Fruit fly (Drosophila melanogaster) whole organism, adult: Measurements from ENCODE around the gene Ent2.

Experiments
- CG11617 ChIP-seq: fragments of 200-800 bp; sonication (Bioruptor generic); optimal IDR thresholded peaks from 2 replicates; lab custom pipeline; 2017; ENCODE audit warnings: mild to moderate bottlenecking, missing biosample characterization, missing genetic modification reagents, missing genetic modification characterization
- CG12768 ChIP-seq: fragments of 200-800 bp; sonication (Bioruptor generic); optimal IDR thresholded peaks from 2 replicates; lab custom pipeline; 2017; ENCODE audit warnings: missing biosample characterization, missing genetic modification characterization, mild to moderate bottlenecking, moderate library complexity, missing genetic modification reagents
- CG5204 ChIP-seq: fragments of 200-800 bp; sonication (Bioruptor generic); optimal IDR thresholded peaks from 2 replicates; lab custom pipeline; 2016; ENCODE audit warnings: missing biosample characterization, missing genetic modification characterization
- Clk ChIP-seq: fragments of 200-800 bp; sonication (Bioruptor generic); optimal IDR thresholded peaks from 2 replicates; lab custom pipeline; 2017; ENCODE audit warnings: missing biosample characterization, missing genetic modification characterization
- Mnt ChIP-seq: fragments of 200-800 bp; sonication (Bioruptor generic); optimal IDR thresholded peaks from 2 replicates; lab custom pipeline; 2016; ENCODE audit warnings: missing biosample characterization, mild to moderate bottlenecking, missing genetic modification characterization
- bab1 ChIP-seq: fragments of 200-800 bp; sonication (Bioruptor generic); optimal IDR thresholded peaks from 3 replicates; lab custom pipeline; 2019; ENCODE audit warnings: missing biosample characterization, mild to moderate bottlenecking, missing genetic modification characterization, moderate library complexity
- kay ChIP-seq: fragments of 200-800 bp; sonication (Bioruptor generic); peaks from one replicate; lab custom pipeline; 2016; ENCODE audit warnings: missing biosample characterization, missing genetic modification characterization, borderline replicate concordance
- tj ChIP-seq: fragments of 200-800 bp; sonication (Bioruptor generic); optimal IDR thresholded peaks from 3 replicates; lab custom pipeline; 2017; ENCODE audit warnings: missing biosample characterization, mild to moderate bottlenecking, missing genetic modification characterization, moderate library complexity
- toe ChIP-seq: fragments of 200-800 bp; sonication (Bioruptor generic); optimal IDR thresholded peaks from 2 replicates; lab custom pipeline; 2016; ENCODE audit warnings: missing biosample characterization, missing genetic modification characterization

dm6 chr2L:6531985-6532699, 30.0 kb upstream of the Ent2 start:
- TF ChIP-seq toe (GFP tag; lab: Kevin White, UChicago): no peak
- TF ChIP-seq kay (GFP tag; lab: Kevin White, UChicago): no peak
- no peak for TF ChIP-seq tj (GFP tag; lab: Kevin White, UChicago)
- no peak for TF ChIP-seq CG5204 (GFP tag; lab: Kevin White, UChicago)
- no peak for TF ChIP-seq CG11617 (GFP tag; lab: Kevin White, UChicago)
- TF ChIP-seq Clk: no peak
- no peak for TF ChIP-seq bab1 (GFP tag; lab: Kevin White, UChicago)
- no peak for TF ChIP-seq Mnt
- no peak for TF ChIP-seq CG12768 (GFP tag; lab: Kevin White, UChicago)
